Worm (Caenorhabditis elegans): ENCODE measurements around the gene fbxa-74.

ce11 chrIII:1704020-1704419, 5.2 kb upstream of the fbxa-74 start:
- no peak for TF ChIP-seq flt-1 (GFP tag; IDR thresholded peaks at IDR 0.05)
- no peak for TF ChIP-seq cog-1 (tag; optimal IDR thresholded peaks at IDR 0.05)
- TF ChIP-seq T22C8.4 (GFP tag; IDR thresholded peaks at IDR 0.05): no peak
- TF ChIP-seq ztf-29 (GFP tag; IDR thresholded peaks at IDR 0.05): no peak
- no peak for TF ChIP-seq ref-1 (GFP tag; conservative IDR thresholded peaks at IDR 0.05)
- TF ChIP-seq ztf-23 (GFP tag; IDR thresholded peaks at IDR 0.05): no peak

Data from whole organism, midembryonic.